Fruit fly (Drosophila melanogaster) S2 (cell line): ENCODE results near the gene CG2680.

Experiments
- CG8478 ChIP-seq: fragments of >200 bp; optimal IDR thresholded peaks from 2 replicates; lab custom pipeline; 2018
- CTCF ChIP-seq, 2 experiments: fragments of >200 bp; optimal IDR thresholded peaks; 2 replicates each; lab custom pipeline; 2018

The CG2680 gene

DNA sequence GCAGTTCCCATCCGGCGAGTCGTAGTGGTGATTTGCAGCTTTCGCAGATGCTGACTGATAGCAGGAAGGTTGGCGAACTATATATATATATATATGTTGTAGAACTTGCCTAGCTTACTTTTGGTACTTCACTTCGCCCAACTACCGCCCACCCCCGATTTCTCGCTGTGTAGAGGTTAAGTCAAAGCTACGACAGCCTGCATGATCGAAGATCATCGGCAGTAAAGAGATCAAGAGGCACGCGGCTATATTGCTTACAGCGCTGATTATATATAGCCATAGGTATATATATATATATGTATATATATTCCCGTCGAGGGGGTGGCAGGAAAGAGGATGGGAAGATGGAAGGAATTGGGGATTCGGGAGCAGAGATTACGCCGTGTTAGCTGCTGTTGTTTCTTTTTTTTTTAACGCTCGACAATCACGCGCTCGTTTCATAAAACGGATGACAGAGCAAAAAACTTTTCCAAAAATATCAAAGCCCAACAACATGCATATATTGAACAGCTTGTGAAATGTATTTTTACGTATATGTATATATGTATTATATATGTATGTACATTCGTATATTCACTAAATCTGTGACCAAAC is 44.6 kb downstream of the CG2680 start:
- no peak for TF ChIP-seq CTCF (optimal IDR thresholded peaks at IDR 0.05; lab: Kevin White, UChicago)
- no peak for TF ChIP-seq CG8478 (lab: Kevin White, UChicago)

DNA sequence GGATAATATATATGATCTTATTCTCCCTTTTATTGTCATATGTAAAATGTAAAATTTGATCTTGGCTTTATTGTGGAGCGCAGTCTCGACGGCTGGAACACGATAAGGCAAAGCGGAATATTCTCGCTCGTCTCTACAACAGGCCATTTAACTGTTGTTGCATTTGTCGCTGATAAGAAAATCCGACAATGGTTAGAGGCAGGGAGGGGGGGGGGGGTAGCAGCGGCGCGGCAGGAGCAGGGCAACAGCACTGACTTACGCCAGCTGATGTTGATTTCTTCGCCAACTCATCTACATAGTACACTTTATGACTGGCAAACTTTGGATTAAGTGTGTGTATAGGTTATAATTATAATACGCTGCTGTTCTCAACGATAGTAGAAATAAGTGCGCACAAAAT is 45.5 kb downstream of the CG2680 start:
- TF ChIP-seq CG8478 (lab: Kevin White, UChicago) = no peak
- no peak for TF ChIP-seq CTCF (optimal IDR thresholded peaks at IDR 0.05; lab: Kevin White, UChicago)

- peak; percentile 85 to 88 for TF ChIP-seq CTCF (optimal IDR thresholded peaks at IDR 0.05; lab: Kevin White, UChicago)
- TF ChIP-seq CG8478 (lab: Kevin White, UChicago) = no peak
Measured at dm6 chrX:2659430-2660075, 47.7 kb downstream of the CG2680 start.

DNA sequence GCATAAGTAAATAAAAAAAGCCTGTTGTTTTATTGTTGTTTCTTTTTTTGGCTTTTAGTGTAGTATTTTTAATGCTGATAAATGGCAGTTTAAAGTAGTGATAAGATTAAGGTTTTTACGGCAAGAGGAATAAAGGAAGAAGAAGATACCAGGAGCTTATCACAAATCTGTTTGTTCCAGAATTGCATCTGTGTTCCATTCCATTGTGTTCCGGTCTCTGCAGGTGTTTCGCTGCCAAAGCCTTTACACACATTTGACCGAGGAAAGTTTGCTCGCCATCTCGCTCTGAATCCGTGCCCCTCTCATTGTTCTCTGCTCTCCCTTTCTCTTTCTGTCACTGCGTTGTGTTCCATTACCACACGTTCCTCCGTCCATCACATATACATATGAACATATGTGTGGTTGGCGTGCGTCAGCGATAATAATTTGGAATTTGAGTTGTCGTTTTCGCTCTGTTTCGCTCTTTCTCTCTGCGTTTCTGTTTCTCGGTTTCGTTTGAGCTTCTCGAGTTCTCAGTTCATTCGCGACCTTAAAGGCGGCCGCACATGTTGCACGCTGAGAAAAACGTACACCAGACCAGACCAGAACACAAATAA is 48.9 kb downstream of the CG2680 start:
- TF ChIP-seq CG8478 (lab: Kevin White, UChicago) (no peak), CTCF (optimal IDR thresholded peaks at IDR 0.05; lab: Kevin White, UChicago) (peak in 1 of 2 experiments; percentile 31)

DNA sequence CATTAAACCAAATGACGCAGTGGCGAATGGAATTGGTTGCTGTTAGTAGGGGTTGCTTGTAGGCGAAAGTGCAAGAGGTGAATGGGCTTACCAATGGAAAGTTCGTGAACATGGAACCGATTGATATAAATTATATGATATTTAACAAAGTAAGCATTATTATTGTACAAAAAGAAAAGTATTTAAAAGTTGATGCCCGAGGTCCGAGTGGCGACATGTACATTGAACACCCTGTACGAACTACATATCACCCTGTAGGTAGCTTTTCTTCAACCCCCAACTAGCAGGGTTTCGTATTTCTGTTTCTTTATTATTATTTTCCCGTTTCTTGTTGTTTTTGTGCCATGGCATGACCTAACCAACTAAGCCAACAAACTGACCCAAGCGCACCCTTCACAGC is 50.0 kb downstream of the CG2680 start:
- TF ChIP-seq CTCF (optimal IDR thresholded peaks at IDR 0.05; lab: Kevin White, UChicago) (no peak), CG8478 (lab: Kevin White, UChicago) (no peak)
